Worm (Caenorhabditis elegans) whole organism, young adult: Measurements from ENCODE around the gene W02B3.7.

Experiments
- B0035.1 ChIP-seq: sonication (generic microtip); optimal IDR thresholded peaks from 2 replicates; lab custom pipeline; 2016; ENCODE audit warnings: missing genetic modification characterization, mild to moderate bottlenecking, missing compliant biosample characterization, missing genotype, missing genetic modification reagents
- T07F8.4 ChIP-seq: sonication (generic microtip); optimal IDR thresholded peaks from 2 replicates; lab custom pipeline; 2016; ENCODE audit warnings: mild to moderate bottlenecking, missing genetic modification characterization, moderate library complexity, missing compliant biosample characterization
- bed-2 ChIP-seq: fragments of 200-800 bp; sonication (Bioruptor generic); IDR thresholded peaks from 2 replicates; pipeline ENCODE4 v1.3.6; 2022; ENCODE audit warnings: missing genetic modification reagents, missing genetic modification characterization, missing compliant biosample characterization
- lag-1 ChIP-seq: fragments of 200-800 bp; sonication (Bioruptor generic); IDR thresholded peaks from 2 replicates; pipeline ENCODE4 v1.3.6; 2022; ENCODE audit warnings: missing genetic modification reagents, missing genetic modification characterization, missing compliant biosample characterization
- lsl-1 ChIP-seq: fragments of 200-800 bp; sonication (Bioruptor generic); optimal IDR thresholded peaks from 2 replicates; lab custom pipeline; 2018; ENCODE audit warnings: mild to moderate bottlenecking, missing genetic modification characterization, moderate library complexity, missing compliant biosample characterization
- nfya-2 ChIP-seq: fragments of 200-800 bp; sonication (Bioruptor generic); IDR thresholded peaks from 2 replicates; pipeline ENCODE4 v1.3.6; 2022; ENCODE audit warnings: missing genetic modification reagents, missing genetic modification characterization, missing compliant biosample characterization
- nhr-120 ChIP-seq: fragments of 200-800 bp; sonication (Bioruptor generic); IDR thresholded peaks from 2 replicates; pipeline ENCODE4 v1.3.6; 2022; ENCODE audit warnings: missing genetic modification characterization, missing compliant biosample characterization
- sptf-2 ChIP-seq: fragments of 200-800 bp; sonication (Bioruptor generic); optimal IDR thresholded peaks from 2 replicates; lab custom pipeline; 2018; ENCODE audit warnings: mild to moderate bottlenecking, missing genetic modification characterization, missing compliant biosample characterization

ce11 chrIII:647248-647647 lies 44.6 kb downstream of the W02B3.7 start:
- no peak for TF ChIP-seq B0035.1 (tag; lab: Kevin White, UChicago)
- no peak for TF ChIP-seq bed-2
- no peak for TF ChIP-seq nfya-2 (GFP tag; lab: Robert Waterston, UW)
- TF ChIP-seq nhr-120, result no peak
- no peak for TF ChIP-seq T07F8.4 (tag; lab: Kevin White, UChicago)
- TF ChIP-seq sptf-2 (GFP tag; lab: Kevin White, UChicago), result no peak
- TF ChIP-seq lsl-1 (GFP tag; lab: Kevin White, UChicago), result no peak
- TF ChIP-seq lag-1 (GFP tag; lab: Robert Waterston, UW), result no peak
